Fruit fly (Drosophila melanogaster) whole organism, embryonic: ENCODE data around the gene CG44013.

ENCODE experiments used
- ATbp ChIP-seq: fragments of 200-800 bp; sonication (Bioruptor generic); optimal IDR thresholded peaks from 2 replicates; lab custom pipeline; 2017; ENCODE audit warnings: missing biosample characterization, mild to moderate bottlenecking, missing genetic modification characterization, missing genetic modification reagents
- Adf1 ChIP-seq: fragments of 200-800 bp; sonication (Bioruptor generic); IDR thresholded peaks from 2 replicates; pipeline ENCODE4 v1.3.6; 2022; ENCODE audit warnings: missing biosample characterization, missing genetic modification characterization
- B-H2 ChIP-seq: fragments of 200-800 bp; sonication (Bioruptor generic); optimal IDR thresholded peaks from 2 replicates; lab custom pipeline; 2018; ENCODE audit warnings: missing biosample characterization, mild to moderate bottlenecking, missing genetic modification characterization
- CG10654 ChIP-seq: fragments of 200-800 bp; sonication (Bioruptor generic); optimal IDR thresholded peaks from 2 replicates; lab custom pipeline; 2016; ENCODE audit warnings: missing biosample characterization, missing genetic modification characterization
- CG11456 ChIP-seq: fragments of 200-800 bp; sonication (Bioruptor generic); IDR thresholded peaks from 3 replicates; pipeline ENCODE4 v1.3.6; 2022; ENCODE audit warnings: missing biosample characterization, missing genetic modification characterization
- CG13624 ChIP-seq: fragments of 200-800 bp; sonication (Bioruptor generic); optimal IDR thresholded peaks from 2 replicates; lab custom pipeline; 2016; ENCODE audit warnings: missing biosample characterization, missing genetic modification characterization
- CG14441 ChIP-seq: fragments of 200-800 bp; sonication (Bioruptor generic); IDR thresholded peaks from 2 replicates; pipeline ENCODE4 v1.3.6; 2022; ENCODE audit warnings: missing biosample characterization, missing genetic modification characterization
- CG16813 ChIP-seq: fragments of 200-800 bp; sonication (Bioruptor generic); IDR thresholded peaks from 3 replicates; pipeline ENCODE4 v1.3.6; 2022; ENCODE audit warnings: missing biosample characterization, missing genetic modification characterization; ENCODE audit not compliant: partially characterized antibody
- CG16815 ChIP-seq: fragments of 200-800 bp; sonication (Bioruptor generic); optimal IDR thresholded peaks from 3 replicates; lab custom pipeline; 2017; ENCODE audit warnings: missing biosample characterization, mild to moderate bottlenecking, missing genetic modification characterization
- CG17359 ChIP-seq: fragments of 200-800 bp; sonication (Bioruptor generic); optimal IDR thresholded peaks from 3 replicates; lab custom pipeline; 2018; ENCODE audit warnings: missing biosample characterization, mild to moderate bottlenecking, missing genetic modification characterization, moderate library complexity
- CG17829 ChIP-seq: fragments of 200-800 bp; optimal IDR thresholded peaks from 2 replicates; lab custom pipeline; 2019; ENCODE audit warnings: missing biosample characterization, mild to moderate bottlenecking, missing genetic modification characterization, moderate library complexity
- CG18764 ChIP-seq: fragments of 200-800 bp; sonication (Bioruptor generic); optimal IDR thresholded peaks from 3 replicates; lab custom pipeline; 2016; ENCODE audit warnings: missing biosample characterization, missing genetic modification characterization
- CG2712 ChIP-seq: fragments of 200-800 bp; optimal IDR thresholded peaks from 3 replicates; lab custom pipeline; 2019; ENCODE audit warnings: missing biosample characterization, mild to moderate bottlenecking, missing genetic modification characterization, moderate library complexity
- CG31224 ChIP-seq: fragments of 200-800 bp; sonication (Bioruptor generic); IDR thresholded peaks from 2 replicates; pipeline ENCODE4 v1.3.6; 2022; ENCODE audit warnings: missing biosample characterization, missing genetic modification characterization
- CG3281 ChIP-seq: fragments of 200-800 bp; sonication (Bioruptor generic); optimal IDR thresholded peaks from 3 replicates; lab custom pipeline; 2017; ENCODE audit warnings: missing biosample characterization, mild to moderate bottlenecking, missing genetic modification characterization
- CG3407 ChIP-seq: fragments of 200-800 bp; sonication (Bioruptor generic); optimal IDR thresholded peaks from 2 replicates; lab custom pipeline; 2018; ENCODE audit warnings: missing biosample characterization, mild to moderate bottlenecking, missing genetic modification characterization
- CG4328 ChIP-seq: fragments of 200-800 bp; sonication (Bioruptor generic); optimal IDR thresholded peaks from 3 replicates; lab custom pipeline; 2017; ENCODE audit warnings: missing biosample characterization, missing genetic modification reagents, missing genetic modification characterization
- CG4360 ChIP-seq: fragments of 200-800 bp; sonication (Bioruptor generic); IDR thresholded peaks from 2 replicates; pipeline ENCODE4 v1.3.6; 2022; ENCODE audit warnings: missing biosample characterization, missing genetic modification characterization
- CG4707 ChIP-seq: fragments of 200-800 bp; sonication (Bioruptor generic); optimal IDR thresholded peaks from 2 replicates; lab custom pipeline; 2018; ENCODE audit warnings: missing biosample characterization, mild to moderate bottlenecking, missing genetic modification characterization, moderate library complexity
- CG7839 ChIP-seq: fragments of 200-800 bp; sonication (Bioruptor generic); optimal IDR thresholded peaks from 3 replicates; lab custom pipeline; 2018; ENCODE audit warnings: missing biosample characterization, mild to moderate bottlenecking, missing genetic modification characterization, moderate library complexity
- CG8944 ChIP-seq: fragments of 200-800 bp; sonication (Bioruptor generic); optimal IDR thresholded peaks from 3 replicates; lab custom pipeline; 2016; ENCODE audit warnings: missing biosample characterization, missing genetic modification characterization
- CG9932 ChIP-seq: fragments of 200-800 bp; sonication (Bioruptor generic); IDR thresholded peaks from 2 replicates; pipeline ENCODE4 v1.3.6; 2022; ENCODE audit warnings: missing biosample characterization, missing genetic modification characterization
- CHES-1-like ChIP-seq: fragments of 200-800 bp; sonication (Bioruptor generic); optimal IDR thresholded peaks from 2 replicates; lab custom pipeline; 2016; ENCODE audit warnings: missing biosample characterization, missing genetic modification characterization
- Dref ChIP-seq: fragments of 200-800 bp; sonication (Bioruptor generic); IDR thresholded peaks from 2 replicates; pipeline ENCODE4 v1.3.6; 2022; ENCODE audit warnings: missing biosample characterization, missing genetic modification characterization
- ERR ChIP-seq: fragments of 200-800 bp; sonication (Bioruptor generic); optimal IDR thresholded peaks from 2 replicates; lab custom pipeline; 2016; ENCODE audit warnings: missing biosample characterization, missing genetic modification characterization
- Hmr ChIP-seq: fragments of 200-800 bp; sonication (Bioruptor generic); optimal IDR thresholded peaks from 3 replicates; lab custom pipeline; 2017; ENCODE audit warnings: mild to moderate bottlenecking, missing biosample characterization, missing genetic modification reagents, missing genetic modification characterization
- NC2β ChIP-seq: fragments of 200-800 bp; sonication (Bioruptor generic); optimal IDR thresholded peaks from 2 replicates; lab custom pipeline; 2016; ENCODE audit warnings: missing biosample characterization, missing genetic modification characterization
- Oli ChIP-seq: fragments of 200-800 bp; sonication (Bioruptor generic); optimal IDR thresholded peaks from 2 replicates; lab custom pipeline; 2018; ENCODE audit warnings: missing biosample characterization, mild to moderate bottlenecking, missing genetic modification characterization, moderate library complexity
- Ravus ChIP-seq: fragments of 200-800 bp; sonication (Bioruptor generic); IDR thresholded peaks from 2 replicates; pipeline ENCODE4 v1.3.6; 2022; ENCODE audit warnings: missing biosample characterization, missing genetic modification characterization
- bowl ChIP-seq: fragments of 200-800 bp; sonication (Bioruptor generic); IDR thresholded peaks from 2 replicates; pipeline ENCODE4 v1.3.6; 2022; ENCODE audit warnings: missing biosample characterization, missing genetic modification characterization
- btn ChIP-seq: fragments of 200-800 bp; sonication (Bioruptor generic); optimal IDR thresholded peaks from 2 replicates; lab custom pipeline; 2016; ENCODE audit warnings: missing biosample characterization, missing genetic modification characterization
- caup ChIP-seq: fragments of 200-800 bp; sonication (Bioruptor generic); optimal IDR thresholded peaks from 3 replicates; lab custom pipeline; 2017; ENCODE audit warnings: missing biosample characterization, mild to moderate bottlenecking, missing genetic modification characterization, moderate library complexity; ENCODE audit not compliant: severe bottlenecking
- corto ChIP-seq: fragments of 200-800 bp; sonication (Bioruptor generic); optimal IDR thresholded peaks from 2 replicates; lab custom pipeline; 2016; ENCODE audit warnings: missing biosample characterization, mild to moderate bottlenecking, missing genetic modification characterization, moderate library complexity
- da ChIP-seq: fragments of 200-800 bp; sonication (Bioruptor generic); optimal IDR thresholded peaks from 2 replicates; lab custom pipeline; 2016; ENCODE audit warnings: missing biosample characterization, missing genetic modification characterization
- dati ChIP-seq: fragments of 200-800 bp; sonication (Bioruptor generic); IDR thresholded peaks from 2 replicates; pipeline ENCODE4 v1.3.6; 2022; ENCODE audit warnings: missing biosample characterization, missing genetic modification characterization
- dpn ChIP-seq, 2 experiments: fragments of 200-800 bp; sonication (Bioruptor generic); optimal IDR thresholded peaks; 3 replicates each; lab custom pipeline; 2016; ENCODE audit warnings: missing biosample characterization in 2 of 2, missing genetic modification characterization in 2 of 2
- dysf ChIP-seq: fragments of 200-800 bp; sonication (Bioruptor generic); IDR thresholded peaks from 3 replicates; pipeline ENCODE4 v1.3.6; 2022; ENCODE audit warnings: missing biosample characterization, missing genetic modification characterization
- emc ChIP-seq: fragments of 200-800 bp; sonication (Bioruptor generic); optimal IDR thresholded peaks from 2 replicates; lab custom pipeline; 2016; ENCODE audit warnings: missing biosample characterization, missing genetic modification characterization
- fd3F ChIP-seq: fragments of 200-800 bp; sonication (Bioruptor generic); optimal IDR thresholded peaks from 2 replicates; lab custom pipeline; 2018; ENCODE audit warnings: missing biosample characterization, mild to moderate bottlenecking, missing genetic modification characterization, moderate library complexity
- hbn ChIP-seq: fragments of 200-800 bp; sonication (Bioruptor generic); IDR thresholded peaks from 2 replicates; pipeline ENCODE4 v1.3.6; 2022; ENCODE audit warnings: missing biosample characterization, missing genetic modification characterization; ENCODE audit not compliant: partially characterized antibody
- lab ChIP-seq: fragments of 200-800 bp; sonication (Bioruptor generic); optimal IDR thresholded peaks from 3 replicates; lab custom pipeline; 2017; ENCODE audit warnings: missing biosample characterization, missing genetic modification characterization, mild to moderate bottlenecking, moderate library complexity, missing genetic modification reagents
- lola ChIP-seq, 3 experiments: fragments of >200 bp in 2 of 3; fragments of 200-800 bp in 1 of 3; sonication (Bioruptor generic) in 1 of 3; optimal IDR thresholded peaks; 2 replicates each; lab custom pipeline; 2017 to 2019; ENCODE audit warnings: missing biosample characterization in 3 of 3, missing genetic modification characterization in 3 of 3, mild to moderate bottlenecking in 1 of 3, moderate library complexity in 1 of 3
- salm ChIP-seq: fragments of 200-800 bp; sonication (Bioruptor generic); optimal IDR thresholded peaks from 2 replicates; lab custom pipeline; 2018; ENCODE audit warnings: missing biosample characterization, mild to moderate bottlenecking, missing genetic modification characterization
- sima ChIP-seq: fragments of 200-800 bp; sonication (Bioruptor generic); optimal IDR thresholded peaks from 2 replicates; lab custom pipeline; 2016; ENCODE audit warnings: missing biosample characterization, missing genetic modification characterization
- sna ChIP-seq: fragments of 200-800 bp; sonication (Bioruptor generic); IDR thresholded peaks from 2 replicates; pipeline ENCODE4 v1.3.6; 2022; ENCODE audit warnings: missing biosample characterization, missing genetic modification characterization; ENCODE audit not compliant: partially characterized antibody
- tll ChIP-seq, 2 experiments: fragments of 200-800 bp in 1 of 2; fragments of >200 bp in 1 of 2; sonication (Bioruptor generic) in 1 of 2; optimal IDR thresholded peaks; 2 replicates each; lab custom pipeline; 2017 to 2019; ENCODE audit warnings: missing biosample characterization in 2 of 2, missing genetic modification characterization in 2 of 2, mild to moderate bottlenecking in 1 of 2, moderate library complexity in 1 of 2
- tup ChIP-seq: fragments of 200-800 bp; sonication (Bioruptor generic); optimal IDR thresholded peaks from 2 replicates; lab custom pipeline; 2016; ENCODE audit warnings: missing biosample characterization, mild to moderate bottlenecking, missing genetic modification characterization, moderate library complexity
- unpg ChIP-seq: fragments of 200-800 bp; sonication (Bioruptor generic); optimal IDR thresholded peaks from 3 replicates; lab custom pipeline; 2018; ENCODE audit warnings: missing biosample characterization, mild to moderate bottlenecking, missing genetic modification characterization, moderate library complexity
- vnd ChIP-seq: fragments of 200-800 bp; sonication (Bioruptor generic); IDR thresholded peaks from 3 replicates; pipeline ENCODE4 v1.3.6; 2022; ENCODE audit warnings: missing biosample characterization, missing genetic modification characterization; ENCODE audit not compliant: partially characterized antibody
- z ChIP-seq: fragments of 200-800 bp; sonication (Bioruptor generic); IDR thresholded peaks from 3 replicates; pipeline ENCODE4 v1.3.6; 2022; ENCODE audit warnings: missing biosample characterization, missing genetic modification characterization

The CG44013 gene

DNA sequence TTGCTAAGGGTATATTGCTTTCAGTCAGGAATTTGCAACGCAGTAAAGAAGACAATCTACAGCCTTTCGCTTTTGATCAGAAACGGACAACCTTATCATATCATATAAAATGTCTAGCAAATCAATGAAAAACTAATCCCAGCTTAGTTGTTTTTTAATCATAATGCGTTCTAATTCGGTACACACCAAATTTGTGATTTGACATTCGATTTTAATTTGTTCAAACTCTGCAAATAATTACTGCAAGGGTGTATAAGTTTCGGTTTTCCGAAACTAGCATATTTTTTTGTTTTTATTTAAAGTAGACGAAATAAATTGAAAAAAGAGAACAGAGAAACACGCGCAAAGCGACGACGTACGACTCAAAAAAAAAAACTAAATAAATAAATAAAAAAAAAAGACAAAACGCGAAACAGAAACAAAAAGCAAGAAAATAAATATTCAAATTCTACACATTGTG, 36.9 kb downstream of the CG44013 start (continued):
- TF ChIP-seq CG16813 (GFP tag; lab: Robert Waterston, UW) = no peak
- TF ChIP-seq CG11456 (GFP tag; lab: Robert Waterston, UW) = no peak
- TF ChIP-seq Oli (tag; lab: Kevin White, UChicago) = peak; percentile 50
- peak; percentile 73 for TF ChIP-seq CG3281
- peak in 1 of 2 experiments; percentile 56 for TF ChIP-seq dpn (GFP tag; optimal IDR thresholded peaks at IDR 0.05; lab: Kevin White, UChicago)
- peak; percentile 59 for TF ChIP-seq CG2712 (tag; lab: Kevin White, UChicago)
- peak; percentile 9 for TF ChIP-seq CG16815 (GFP tag; lab: Kevin White, UChicago)
- peak; percentile 50; the same call in 1 of the 2 replicates for TF ChIP-seq CG14441 (GFP tag; lab: Robert Waterston, UW)
- TF ChIP-seq tll (GFP tag; optimal IDR thresholded peaks at IDR 0.05; lab: Kevin White, UChicago) = no peak
- no peak for TF ChIP-seq CG8944
- TF ChIP-seq CHES-1-like (GFP tag; lab: Kevin White, UChicago) = peak; percentile 22
- peak; percentile 63 for TF ChIP-seq lab (GFP tag; lab: Kevin White, UChicago)
- peak; percentile 65 for TF ChIP-seq fd3F (GFP tag; lab: Kevin White, UChicago)
- TF ChIP-seq dysf (GFP tag; lab: Robert Waterston, UW) = peak; percentile 68; the same call in 1 of the 3 replicates
- TF ChIP-seq bowl (GFP tag; lab: Robert Waterston, UW) = no peak
- TF ChIP-seq unpg = peak; percentile 26
- TF ChIP-seq caup = peak; percentile 43
- TF ChIP-seq Adf1 (GFP tag; lab: Robert Waterston, UW) = no peak
- no peak for TF ChIP-seq btn (GFP tag; lab: Kevin White, UChicago)
- TF ChIP-seq CG7839 = peak; percentile 68
- TF ChIP-seq tup = no peak
- TF ChIP-seq CG3407 = no peak
- TF ChIP-seq CG4328 (GFP tag; lab: Kevin White, UChicago) = no peak
- TF ChIP-seq Hmr = peak; percentile 30
- TF ChIP-seq CG17359 (tag; lab: Kevin White, UChicago) = peak; percentile 27
- TF ChIP-seq sima (GFP tag; lab: Kevin White, UChicago) = no peak
- TF ChIP-seq lola (GFP tag; optimal IDR thresholded peaks at IDR 0.05; lab: Kevin White, UChicago) = no peak
- TF ChIP-seq NC2β (GFP tag; lab: Kevin White, UChicago) = no peak
- TF ChIP-seq ERR (GFP tag; lab: Kevin White, UChicago) = no peak
- peak; percentile 8 for TF ChIP-seq emc (GFP tag; lab: Kevin White, UChicago)
- TF ChIP-seq salm (tag; lab: Kevin White, UChicago) = no peak
- TF ChIP-seq CG4360 = no peak
- TF ChIP-seq CG17829 = peak; percentile 10
- no peak for TF ChIP-seq Ravus
- TF ChIP-seq CG18764 (GFP tag; lab: Kevin White, UChicago) = no peak
- no peak for TF ChIP-seq ATbp (GFP tag; lab: Kevin White, UChicago)
- TF ChIP-seq corto = no peak
- no peak for TF ChIP-seq z (GFP tag; lab: Robert Waterston, UW)
- no peak for TF ChIP-seq CG4707 (GFP tag; lab: Kevin White, UChicago)
- TF ChIP-seq B-H2 = no peak
- TF ChIP-seq dati (GFP tag; lab: Robert Waterston, UW) = no peak
- TF ChIP-seq sna = no peak
- TF ChIP-seq CG31224 (GFP tag; lab: Robert Waterston, UW) = peak; percentile 9; the same call in 1 of the 2 replicates
- TF ChIP-seq CG13624 (GFP tag; lab: Kevin White, UChicago) = peak; percentile 43
- no peak for TF ChIP-seq vnd (GFP tag; lab: Robert Waterston, UW)
- no peak for TF ChIP-seq Dref
- TF ChIP-seq CG9932 (GFP tag; lab: Robert Waterston, UW) = peak; percentile 70
- TF ChIP-seq hbn (GFP tag; lab: Robert Waterston, UW) = no peak
- no peak for TF ChIP-seq da (GFP tag; lab: Kevin White, UChicago)
- peak; percentile 9 for TF ChIP-seq CG10654 (GFP tag; lab: Kevin White, UChicago)
